Worm (Caenorhabditis elegans): ENCODE data around the gene F14F8.8.

F14F8.8 gene

ce11 chrV:16643558-16643957 is 28.5 kb downstream of the F14F8.8 start, which contains the start of gene srw-77:
Gene srw-77, minus strand, starts transcription at chrV:16643658.
- TF ChIP-seq daf-16 (GFP tag; optimal IDR thresholded peaks at IDR 0.05): no peak
- TF ChIP-seq daf-16 (tag; optimal IDR thresholded peaks at IDR 0.05): no peak
- TF ChIP-seq ceh-44 (GFP tag; IDR thresholded peaks at IDR 0.05): no peak
- no peak for TF ChIP-seq tra-1 (GFP tag; IDR thresholded peaks at IDR 0.05)
- TF ChIP-seq Y75B8A.6 (GFP tag; IDR thresholded peaks at IDR 0.05): no peak
- no peak for TF ChIP-seq mxl-2 (GFP tag; conservative IDR thresholded peaks at IDR 0.05)
- TF ChIP-seq nhr-11 (tag; optimal IDR thresholded peaks at IDR 0.05): no peak
- TF ChIP-seq ceh-82 (tag; optimal IDR thresholded peaks at IDR 0.05): no peak
- no peak for TF ChIP-seq unc-62 (GFP tag; optimal IDR thresholded peaks at IDR 0.05 in 1 of 2)
- no peak for TF ChIP-seq unc-62 (tag; optimal IDR thresholded peaks at IDR 0.05)

ce11 chrV:16640366-16640765 is 31.7 kb downstream of the F14F8.8 start:
- TF ChIP-seq dve-1 (tag; optimal IDR thresholded peaks at IDR 0.05; ENCODE audit: insufficient read depth) (no peak), F44E2.7 (GFP tag; IDR thresholded peaks at IDR 0.05) (0 out of 2 replicates have a peak, but pooled peaks have one; percentile 48), zfp-3 (GFP tag; conservative IDR thresholded peaks at IDR 0.05) (0 out of 2 replicates have a peak, but pooled peaks have one; percentile 38), nhr-41 (GFP tag; IDR thresholded peaks at IDR 0.05) (0 out of 2 replicates have a peak, but pooled peaks have one; percentile 10), spr-3 (GFP tag; optimal IDR thresholded peaks at IDR 0.05) (no peak), lim-7 (GFP tag; IDR thresholded peaks at IDR 0.05) (peak; percentile 74), nhr-25 (tag; optimal IDR thresholded peaks at IDR 0.05; ENCODE audit: borderline replicate concordance, insufficient read depth) (no peak), arid-1 (GFP tag; conservative IDR thresholded peaks at IDR 0.05) (0 out of 2 replicates have a peak, but pooled peaks have one; percentile 21), ceh-32 (tag; optimal IDR thresholded peaks at IDR 0.05; ENCODE audit: poor library complexity) (no peak), dmd-6 (GFP tag; IDR thresholded peaks at IDR 0.05) (peak; percentile 43; the same call in 1 of the 2 replicates), daf-16 (GFP tag; optimal IDR thresholded peaks at IDR 0.05) (no peak), daf-16 (tag; optimal IDR thresholded peaks at IDR 0.05) (peak; percentile 42), T20F7.1 (GFP tag; optimal IDR thresholded peaks at IDR 0.05) (no peak), php-3 (GFP tag; IDR thresholded peaks at IDR 0.05) (peak; percentile 30; the same call in 1 of the 2 replicates), lin-1 (GFP tag; IDR thresholded peaks at IDR 0.05) (0 out of 2 replicates have a peak, but pooled peaks have one; percentile 12), duxl-1 (tag; optimal IDR thresholded peaks at IDR 0.05; ENCODE audit: poor library complexity) (peak; percentile 74), daf-19 (GFP tag; conservative IDR thresholded peaks at IDR 0.05) (peak; percentile 69), dmd-8 (GFP tag; IDR thresholded peaks at IDR 0.05) (peak; percentile 81; the same call in 1 of the 2 replicates)

- TF ChIP-seq snpc-1.2 (GFP tag; IDR thresholded peaks at IDR 0.05): no peak
- TF ChIP-seq daf-12 (tag; optimal IDR thresholded peaks at IDR 0.05): no peak
- no peak for TF ChIP-seq mxl-3 (GFP tag; optimal IDR thresholded peaks at IDR 0.05)
- no peak for TF ChIP-seq ctbp-1 (GFP tag; IDR thresholded peaks at IDR 0.05)
- no peak for TF ChIP-seq T26A8.4 (GFP tag; IDR thresholded peaks at IDR 0.05)
These were observed 33.9 kb downstream of the F14F8.8 start, which contains the start of gene srw-76 for ce11 chrV:16638204-16638603. Gene srw-76, minus strand, starts transcription at chrV:16638304.

ce11 chrV:16635911-16636310 is 36.2 kb downstream of the F14F8.8 start, which contains the start of gene mltn-11:
Gene mltn-11, plus strand, starts transcription at chrV:16636186.
- TF ChIP-seq dmd-8 (GFP tag; IDR thresholded peaks at IDR 0.05): no peak
- TF ChIP-seq zfp-3 (GFP tag; conservative IDR thresholded peaks at IDR 0.05): no peak
- TF ChIP-seq daf-8 (GFP tag; IDR thresholded peaks at IDR 0.05): no peak
- TF ChIP-seq zfp-2 (tag; optimal IDR thresholded peaks at IDR 0.05): no peak
- TF ChIP-seq tra-1 (GFP tag; IDR thresholded peaks at IDR 0.05): no peak
- no peak for TF ChIP-seq dmd-6 (GFP tag; IDR thresholded peaks at IDR 0.05)
- no peak for TF ChIP-seq nhr-28 (tag; optimal IDR thresholded peaks at IDR 0.05)
- TF ChIP-seq tag-97 (GFP tag; IDR thresholded peaks at IDR 0.05): no peak
- TF ChIP-seq ctbp-1 (GFP tag; IDR thresholded peaks at IDR 0.05): no peak
- TF ChIP-seq fos-1 (tag; optimal IDR thresholded peaks at IDR 0.05): no peak
- TF ChIP-seq F10B5.3 (tag; optimal IDR thresholded peaks at IDR 0.05): no peak
- TF ChIP-seq mes-2 (tag; optimal IDR thresholded peaks at IDR 0.05; ENCODE audit: poor library complexity, severe bottlenecking): no peak
- no peak for TF ChIP-seq T26A8.4 (GFP tag; IDR thresholded peaks at IDR 0.05)
- TF ChIP-seq lin-38 (GFP tag; IDR thresholded peaks at IDR 0.05): no peak

Measured in whole organism, L4 larva.